Worm (Caenorhabditis elegans): ENCODE results near the gene rpl-34.

The rpl-34 gene

ce11 chrIV:12279340-12279739 is 10.5 kb downstream of the rpl-34 start, which contains the start of gene ltah-1.1:
ltah-1.1 (plus strand) TSS chrIV:12279622.
- peak; percentile 2 to 23 for TF ChIP-seq let-607 (tag; optimal IDR thresholded peaks at IDR 0.05)
- TF ChIP-seq mxl-1 (tag; optimal IDR thresholded peaks at IDR 0.05) = no peak
- no peak for TF ChIP-seq xnd-1 (tag; optimal IDR thresholded peaks at IDR 0.05)
- TF ChIP-seq nhr-80 (tag; optimal IDR thresholded peaks at IDR 0.05) = peak; percentile 55

- TF ChIP-seq F33H1.4 (GFP tag; IDR thresholded peaks at IDR 0.05) = 0 out of 2 replicates have a peak, but pooled peaks have one; percentile 24
- TF ChIP-seq F10E7.11 (tag; optimal IDR thresholded peaks at IDR 0.05) = no peak
Measured at ce11 chrIV:12282157-12282789, 13.5 kb downstream of the rpl-34 start, which contains the start of the genes C42C1.12 and C42C1.19. C42C1.12 (minus strand) TSS chrIV:12282207. C42C1.19 (plus strand) TSS chrIV:12282739.

ce11 chrIV:12282873-12283272 is 14.1 kb downstream of the rpl-34 start, which contains the start of gene hpo-12:
hpo-12 (plus strand) TSS chrIV:12283173.
- no peak for TF ChIP-seq let-607 (tag; optimal IDR thresholded peaks at IDR 0.05)
- TF ChIP-seq aptf-3 (GFP tag; IDR thresholded peaks at IDR 0.05) = no peak
- no peak for TF ChIP-seq B0261.1 (tag; optimal IDR thresholded peaks at IDR 0.05)
- TF ChIP-seq ccch-3 (GFP tag; optimal IDR thresholded peaks at IDR 0.05) = no peak
- no peak for TF ChIP-seq ceh-91 (GFP tag; IDR thresholded peaks at IDR 0.05)
- no peak for TF ChIP-seq madf-6 (GFP tag; IDR thresholded peaks at IDR 0.05)
- TF ChIP-seq mxl-1 (tag; optimal IDR thresholded peaks at IDR 0.05) = no peak
- TF ChIP-seq xnd-1 (tag; optimal IDR thresholded peaks at IDR 0.05) = no peak
- no peak for TF ChIP-seq attf-5 (GFP tag; optimal IDR thresholded peaks at IDR 0.05)
- TF ChIP-seq ztf-25 (GFP tag; IDR thresholded peaks at IDR 0.05) = no peak
- no peak for TF ChIP-seq chd-7 (tag; optimal IDR thresholded peaks at IDR 0.05)
- no peak for TF ChIP-seq Y53F4B.3 (GFP tag; IDR thresholded peaks at IDR 0.05)
- no peak for TF ChIP-seq nhr-179 (tag; optimal IDR thresholded peaks at IDR 0.05)
- no peak for TF ChIP-seq attf-6 (GFP tag; IDR thresholded peaks at IDR 0.05)
- TF ChIP-seq bed-2 (GFP tag; IDR thresholded peaks at IDR 0.05) = no peak

ce11 chrIV:12287628-12288027 is 18.8 kb downstream of the rpl-34 start, which contains the start of gene erl-1:
erl-1 (plus strand) TSS chrIV:12287928.
- TF ChIP-seq C06A6.2 (GFP tag; conservative IDR thresholded peaks at IDR 0.05) (no peak), repo-1 (tag; optimal IDR thresholded peaks at IDR 0.05) (no peak), lin-54 (GFP tag; optimal IDR thresholded peaks at IDR 0.05) (no peak), tlf-1 (GFP tag; optimal IDR thresholded peaks at IDR 0.05) (no peak), Y53F4B.3 (GFP tag; IDR thresholded peaks at IDR 0.05) (no peak), C17E4.6 (GFP tag; IDR thresholded peaks at IDR 0.05) (no peak), ets-4 (GFP tag; optimal IDR thresholded peaks at IDR 0.05) (no peak), hmg-20 (GFP tag; IDR thresholded peaks at IDR 0.05) (no peak), F33H1.4 (GFP tag; IDR thresholded peaks at IDR 0.05) (no peak), lsl-1 (GFP tag; optimal IDR thresholded peaks at IDR 0.05) (no peak)

ce11 chrIV:12289149-12289548 is 20.4 kb downstream of the rpl-34 start, which contains the start of gene C42C1.9:
C42C1.9 (plus strand) TSS chrIV:12289449.
- TF ChIP-seq akir-1 (GFP tag; optimal IDR thresholded peaks at IDR 0.05) (no peak), lag-1 (GFP tag; IDR thresholded peaks at IDR 0.05) (no peak), F57A8.1 (GFP tag; optimal IDR thresholded peaks at IDR 0.05) (no peak), F37B4.10 (GFP tag; IDR thresholded peaks at IDR 0.05) (no peak), dox-1 (GFP tag; IDR thresholded peaks at IDR 0.05) (no peak), B0019.2 (GFP tag; conservative IDR thresholded peaks at IDR 0.05) (no peak), ets-4 (GFP tag; optimal IDR thresholded peaks at IDR 0.05) (no peak), snpc-3.4 (tag; optimal IDR thresholded peaks at IDR 0.05) (no peak), dpff-1 (tag; optimal IDR thresholded peaks at IDR 0.05) (no peak), mes-4 (tag; optimal IDR thresholded peaks at IDR 0.05) (no peak), aptf-3 (GFP tag; IDR thresholded peaks at IDR 0.05) (no peak), hrde-1 (tag; optimal IDR thresholded peaks at IDR 0.05; ENCODE audit: borderline replicate concordance) (no peak), rec-8 (tag; optimal IDR thresholded peaks at IDR 0.05) (no peak), nfya-2 (GFP tag; IDR thresholded peaks at IDR 0.05) (no peak), let-607 (tag; optimal IDR thresholded peaks at IDR 0.05) (no peak), let-526 (GFP tag; IDR thresholded peaks at IDR 0.05) (no peak), ztf-18 (tag; optimal IDR thresholded peaks at IDR 0.05) (no peak), ama-1 (optimal IDR thresholded peaks at IDR 0.05) (no peak), ama-1 (GFP tag; optimal IDR thresholded peaks at IDR 0.05) (no peak)

Measured in whole organism, young adult.